Fruit fly (Drosophila melanogaster) whole organism, embryonic: ENCODE data around the gene UbcE2H.

Source experiments
- B-H1 ChIP-seq: fragments of 200-800 bp; sonication (Bioruptor generic); IDR thresholded peaks from 3 replicates; pipeline ENCODE4 v1.3.6; 2022; ENCODE audit warnings: missing biosample characterization, missing genetic modification characterization
- CG1024 ChIP-seq: fragments of 200-800 bp; sonication (Bioruptor generic); IDR thresholded peaks from 2 replicates; pipeline ENCODE4 v1.3.6; 2022; ENCODE audit warnings: missing biosample characterization, missing genetic modification characterization
- CG10267 ChIP-seq: fragments of 200-800 bp; sonication (Bioruptor generic); optimal IDR thresholded peaks from 2 replicates; lab custom pipeline; 2018; ENCODE audit warnings: missing biosample characterization, mild to moderate bottlenecking, missing genetic modification characterization, moderate library complexity
- CG11085 ChIP-seq: fragments of 200-800 bp; sonication (Bioruptor generic); IDR thresholded peaks from 2 replicates; pipeline ENCODE4 v1.3.6; 2022; ENCODE audit warnings: missing biosample characterization, missing genetic modification characterization
- CG12071 ChIP-seq: fragments of 200-800 bp; sonication (Bioruptor generic); optimal IDR thresholded peaks from 3 replicates; lab custom pipeline; 2018; ENCODE audit warnings: missing biosample characterization, mild to moderate bottlenecking, missing genetic modification characterization
- CG13296 ChIP-seq: fragments of 200-800 bp; sonication (Bioruptor generic); optimal IDR thresholded peaks from 3 replicates; lab custom pipeline; 2018; ENCODE audit warnings: missing biosample characterization, mild to moderate bottlenecking, missing genetic modification characterization
- CG14441 ChIP-seq: fragments of 200-800 bp; sonication (Bioruptor generic); IDR thresholded peaks from 2 replicates; pipeline ENCODE4 v1.3.6; 2022; ENCODE audit warnings: missing biosample characterization, missing genetic modification characterization
- CG14710 ChIP-seq: fragments of 200-800 bp; sonication (Bioruptor generic); optimal IDR thresholded peaks from 3 replicates; lab custom pipeline; 2019; ENCODE audit warnings: missing biosample characterization, mild to moderate bottlenecking, missing genetic modification characterization, moderate library complexity
- CG14860 ChIP-seq: fragments of 200-800 bp; sonication (Bioruptor generic); IDR thresholded peaks from 3 replicates; pipeline ENCODE4 v1.3.6; 2022; ENCODE audit warnings: missing biosample characterization, missing genetic modification characterization; ENCODE audit not compliant: partially characterized antibody
- CG15479 ChIP-seq: fragments of 200-800 bp; sonication (Bioruptor generic); optimal IDR thresholded peaks from 3 replicates; lab custom pipeline; 2019; ENCODE audit warnings: missing biosample characterization, mild to moderate bottlenecking, missing genetic modification characterization, moderate library complexity
- CG15601 ChIP-seq: fragments of 200-800 bp; sonication (Bioruptor generic); optimal IDR thresholded peaks from 3 replicates; lab custom pipeline; 2019; ENCODE audit warnings: missing biosample characterization, mild to moderate bottlenecking, missing genetic modification characterization, moderate library complexity
- CG2712 ChIP-seq: fragments of 200-800 bp; optimal IDR thresholded peaks from 3 replicates; lab custom pipeline; 2019; ENCODE audit warnings: missing biosample characterization, mild to moderate bottlenecking, missing genetic modification characterization, moderate library complexity
- CG30431 ChIP-seq: fragments of 200-800 bp; sonication (Bioruptor generic); optimal IDR thresholded peaks from 2 replicates; lab custom pipeline; 2017; ENCODE audit warnings: missing biosample characterization, missing genetic modification characterization
- CG6254 ChIP-seq: fragments of 200-800 bp; sonication (Bioruptor generic); optimal IDR thresholded peaks from 3 replicates; lab custom pipeline; 2017; ENCODE audit warnings: mild to moderate bottlenecking, missing biosample characterization, missing genetic modification reagents, missing genetic modification characterization
- CG7786 ChIP-seq: fragments of 200-800 bp; sonication (Bioruptor generic); optimal IDR thresholded peaks from 2 replicates; lab custom pipeline; 2016; ENCODE audit warnings: missing biosample characterization, missing genetic modification characterization
- CG7963 ChIP-seq: fragments of 200-800 bp; sonication (Bioruptor generic); IDR thresholded peaks from 3 replicates; pipeline ENCODE4 v1.3.6; 2022; ENCODE audit warnings: missing biosample characterization, missing genetic modification characterization; ENCODE audit not compliant: partially characterized antibody
- CG8388 ChIP-seq: fragments of 200-800 bp; sonication (Bioruptor generic); optimal IDR thresholded peaks from 2 replicates; lab custom pipeline; 2019; ENCODE audit warnings: missing biosample characterization, mild to moderate bottlenecking, missing genetic modification characterization, moderate library complexity
- CG9437 ChIP-seq: fragments of 200-800 bp; sonication (Bioruptor generic); optimal IDR thresholded peaks from 2 replicates; lab custom pipeline; 2018; ENCODE audit warnings: missing biosample characterization, mild to moderate bottlenecking, missing genetic modification characterization
- CG9797 ChIP-seq: fragments of 200-800 bp; sonication (Bioruptor generic); optimal IDR thresholded peaks from 3 replicates; lab custom pipeline; 2018; ENCODE audit warnings: missing biosample characterization, mild to moderate bottlenecking, missing genetic modification characterization
- CG9876 ChIP-seq: fragments of 200-800 bp; sonication (Bioruptor generic); optimal IDR thresholded peaks from 2 replicates; lab custom pipeline; 2016; ENCODE audit warnings: missing biosample characterization, missing genetic modification characterization
- CHES-1-like ChIP-seq: fragments of 200-800 bp; sonication (Bioruptor generic); optimal IDR thresholded peaks from 2 replicates; lab custom pipeline; 2016; ENCODE audit warnings: missing biosample characterization, missing genetic modification characterization
- Dp ChIP-seq: fragments of 200-800 bp; sonication (Bioruptor generic); optimal IDR thresholded peaks from 2 replicates; lab custom pipeline; 2018; ENCODE audit warnings: missing biosample characterization, mild to moderate bottlenecking, missing genetic modification characterization, moderate library complexity
- E2f1 ChIP-seq: fragments of 200-800 bp; sonication (Bioruptor generic); IDR thresholded peaks from 2 replicates; pipeline ENCODE4 v1.3.6; 2022; ENCODE audit warnings: missing biosample characterization, missing genetic modification characterization
- HmgD ChIP-seq: fragments of 200-800 bp; sonication (Bioruptor generic); optimal IDR thresholded peaks from 3 replicates; lab custom pipeline; 2016; ENCODE audit warnings: missing biosample characterization, missing genetic modification characterization
- Oli ChIP-seq: fragments of 200-800 bp; sonication (Bioruptor generic); optimal IDR thresholded peaks from 2 replicates; lab custom pipeline; 2018; ENCODE audit warnings: missing biosample characterization, mild to moderate bottlenecking, missing genetic modification characterization, moderate library complexity
- abd-A ChIP-seq: fragments of 200-800 bp; sonication (Bioruptor generic); optimal IDR thresholded peaks from 3 replicates; lab custom pipeline; 2019; ENCODE audit warnings: missing biosample characterization, mild to moderate bottlenecking, missing genetic modification characterization, moderate library complexity
- ato ChIP-seq: fragments of 200-800 bp; sonication (Bioruptor generic); IDR thresholded peaks from 2 replicates; pipeline ENCODE4 v1.3.6; 2022; ENCODE audit warnings: missing biosample characterization, missing genetic modification characterization; ENCODE audit not compliant: partially characterized antibody
- corto ChIP-seq: fragments of 200-800 bp; sonication (Bioruptor generic); optimal IDR thresholded peaks from 2 replicates; lab custom pipeline; 2016; ENCODE audit warnings: missing biosample characterization, mild to moderate bottlenecking, missing genetic modification characterization, moderate library complexity
- disco-r ChIP-seq: fragments of 200-800 bp; sonication (Bioruptor generic); optimal IDR thresholded peaks from 2 replicates; lab custom pipeline; 2016; ENCODE audit warnings: missing biosample characterization, missing genetic modification characterization
- fd64A ChIP-seq: fragments of 200-800 bp; sonication (Bioruptor generic); optimal IDR thresholded peaks from 3 replicates; lab custom pipeline; 2018; ENCODE audit warnings: missing biosample characterization, mild to moderate bottlenecking, missing genetic modification characterization
- gce ChIP-seq: fragments of 200-800 bp; sonication (Bioruptor generic); IDR thresholded peaks from 3 replicates; pipeline ENCODE4 v1.3.6; 2022; ENCODE audit warnings: missing biosample characterization, missing genetic modification characterization
- gem ChIP-seq: fragments of 200-800 bp; sonication (Bioruptor generic); optimal IDR thresholded peaks from 2 replicates; lab custom pipeline; 2019; ENCODE audit warnings: missing biosample characterization, mild to moderate bottlenecking, missing genetic modification characterization, moderate library complexity
- gt ChIP-seq: fragments of 200-800 bp; sonication (Bioruptor generic); IDR thresholded peaks from 2 replicates; pipeline ENCODE4 v1.3.6; 2022; ENCODE audit warnings: missing biosample characterization, missing genetic modification characterization
- hth ChIP-seq: fragments of >200 bp; optimal IDR thresholded peaks from 2 replicates; lab custom pipeline; 2017; ENCODE audit warnings: inconsistent platforms
- insv ChIP-seq, 2 experiments: fragments of 200-800 bp; sonication (Bioruptor generic); optimal IDR thresholded peaks; 3 replicates each; lab custom pipeline; 2016 to 2018; ENCODE audit warnings: missing biosample characterization in 2 of 2, missing genetic modification characterization in 2 of 2
- ken ChIP-seq: fragments of 200-800 bp; sonication (Bioruptor generic); IDR thresholded peaks from 3 replicates; pipeline ENCODE4 v1.3.6; 2022; ENCODE audit warnings: missing biosample characterization, missing genetic modification characterization
- klu ChIP-seq: fragments of 200-800 bp; sonication (Bioruptor generic); IDR thresholded peaks from 2 replicates; pipeline ENCODE4 v1.3.6; 2022; ENCODE audit warnings: missing biosample characterization, missing genetic modification characterization
- lmd ChIP-seq: fragments of 200-800 bp; sonication (Bioruptor generic); IDR thresholded peaks from 2 replicates; pipeline ENCODE4 v1.3.6; 2022; ENCODE audit warnings: missing biosample characterization, missing genetic modification characterization
- nmo ChIP-seq: fragments of 200-800 bp; sonication (Bioruptor generic); optimal IDR thresholded peaks from 2 replicates; lab custom pipeline; 2018; ENCODE audit warnings: missing biosample characterization, mild to moderate bottlenecking, missing genetic modification characterization, moderate library complexity
- otp ChIP-seq: fragments of 200-800 bp; sonication (Bioruptor generic); IDR thresholded peaks from 3 replicates; pipeline ENCODE4, ENCODE4 v1.3.6; 2022; ENCODE audit warnings: missing biosample characterization, missing genetic modification characterization
- p53 ChIP-seq: fragments of 200-800 bp; sonication (Bioruptor generic); optimal IDR thresholded peaks from 2 replicates; lab custom pipeline; 2016; ENCODE audit warnings: missing biosample characterization, missing genetic modification characterization
- phol ChIP-seq: fragments of 200-800 bp; sonication (Bioruptor generic); optimal IDR thresholded peaks from 3 replicates; lab custom pipeline; 2018; ENCODE audit warnings: missing biosample characterization, mild to moderate bottlenecking, missing genetic modification characterization, moderate library complexity
- shn ChIP-seq: fragments of 200-800 bp; sonication (Bioruptor generic); optimal IDR thresholded peaks from 3 replicates; lab custom pipeline; 2016; ENCODE audit warnings: missing biosample characterization, missing genetic modification characterization
- sqz ChIP-seq: fragments of 200-800 bp; sonication (Bioruptor generic); optimal IDR thresholded peaks from 3 replicates; lab custom pipeline; 2018; ENCODE audit warnings: missing biosample characterization, mild to moderate bottlenecking, missing genetic modification characterization
- sr ChIP-seq: fragments of 200-800 bp; sonication (Bioruptor generic); IDR thresholded peaks from 3 replicates; pipeline ENCODE4 v1.3.6; 2022; ENCODE audit warnings: missing biosample characterization, missing genetic modification characterization
- tap ChIP-seq: fragments of 200-800 bp; optimal IDR thresholded peaks from 3 replicates; lab custom pipeline; 2019; ENCODE audit warnings: missing biosample characterization, mild to moderate bottlenecking, missing genetic modification characterization, moderate library complexity
- trem ChIP-seq: fragments of 200-800 bp; optimal IDR thresholded peaks from 3 replicates; lab custom pipeline; 2019; ENCODE audit warnings: missing biosample characterization, mild to moderate bottlenecking, missing genetic modification characterization, moderate library complexity
- unc-4 ChIP-seq: fragments of 200-800 bp; sonication (Bioruptor generic); IDR thresholded peaks from 2 replicates; pipeline ENCODE4 v1.3.6; 2022; ENCODE audit warnings: missing biosample characterization, missing genetic modification characterization; ENCODE audit not compliant: partially characterized antibody
- wor ChIP-seq: fragments of 200-800 bp; sonication (Bioruptor generic); IDR thresholded peaks from 2 replicates; pipeline ENCODE4 v1.3.6; 2022; ENCODE audit warnings: missing biosample characterization, missing genetic modification characterization
- yki ChIP-seq: fragments of >200 bp; optimal IDR thresholded peaks from 3 replicates; lab custom pipeline; 2018

The UbcE2H gene

DNA sequence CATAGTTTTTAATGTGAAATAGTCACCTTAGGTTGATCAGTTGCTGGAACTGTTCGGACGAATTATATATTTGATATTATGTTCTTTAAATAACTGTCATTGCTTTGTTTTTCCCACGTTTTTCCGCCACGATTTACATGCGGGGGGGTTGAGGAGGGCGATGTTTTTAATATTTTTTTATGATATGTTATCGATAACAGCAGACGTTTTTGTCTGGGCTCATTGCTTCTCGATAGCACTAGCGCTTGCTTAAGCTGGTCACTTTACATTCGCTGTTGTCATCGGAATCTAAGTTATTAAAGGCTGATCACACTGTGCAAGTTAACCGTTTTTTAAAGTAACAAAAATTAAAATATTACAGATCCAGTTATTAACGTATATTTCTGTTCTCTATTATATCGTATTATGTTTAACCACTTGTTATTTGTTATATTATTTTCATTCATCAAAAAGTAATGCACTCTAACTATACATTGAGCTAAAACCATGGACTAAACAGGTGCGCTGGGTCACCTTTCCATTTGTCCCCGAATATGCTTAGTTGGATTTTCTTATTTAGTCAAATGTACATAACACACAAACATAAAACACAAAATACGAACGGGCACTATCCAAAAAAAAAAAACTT, 18.4 kb downstream of the UbcE2H start, which contains the start of the genes Upf2 and CG1571 (continued):
- TF ChIP-seq HmgD (GFP tag; lab: Kevin White, UChicago) (no peak), CG10267 (tag; lab: Kevin White, UChicago) (peak; percentile 59), CHES-1-like (no peak), sqz (GFP tag; lab: Kevin White, UChicago) (peak; percentile 87), CG12071 (GFP tag; lab: Kevin White, UChicago) (no peak), trem (tag; lab: Kevin White, UChicago) (peak; percentile 52), unc-4 (peak; percentile 58; the same call in 1 of the 2 replicates), ken (no peak), CG7786 (no peak), Oli (tag; lab: Kevin White, UChicago) (no peak), otp (GFP tag; lab: Robert Waterston, UW) (no peak), CG9876 (GFP tag; lab: Kevin White, UChicago) (no peak), disco-r (GFP tag; lab: Kevin White, UChicago) (no peak), nmo (no peak), insv (GFP tag; optimal IDR thresholded peaks at IDR 0.05; lab: Kevin White, UChicago) (no peak), gem (no peak), yki (no peak), CG9797 (GFP tag; lab: Kevin White, UChicago) (peak; percentile 86), lmd (no peak), CG9437 (GFP tag; lab: Kevin White, UChicago) (no peak), wor (GFP tag; lab: Robert Waterston, UW) (no peak), CG6254 (GFP tag; lab: Kevin White, UChicago) (no peak), corto (GFP tag; lab: Kevin White, UChicago) (no peak), CG30431 (GFP tag; lab: Kevin White, UChicago) (no peak), CG11085 (GFP tag; lab: Robert Waterston, UW) (no peak), CG13296 (GFP tag; lab: Kevin White, UChicago) (no peak), fd64A (GFP tag; lab: Kevin White, UChicago) (no peak), E2f1 (GFP tag; lab: Robert Waterston, UW) (no peak), phol (no peak), shn (GFP tag; lab: Kevin White, UChicago) (no peak), p53 (GFP tag; lab: Kevin White, UChicago) (no peak), CG8388 (GFP tag; lab: Kevin White, UChicago) (no peak), CG14860 (GFP tag; lab: Robert Waterston, UW) (peak; percentile 68), CG15601 (tag; lab: Kevin White, UChicago) (no peak), hth (lab: Kevin White, UChicago) (no peak), CG2712 (no peak), gt (no peak), B-H1 (GFP tag; lab: Robert Waterston, UW) (no peak), CG14710 (tag; lab: Kevin White, UChicago) (peak; percentile 57), CG14441 (GFP tag; lab: Robert Waterston, UW) (no peak), sr (no peak), Dp (GFP tag; lab: Kevin White, UChicago) (peak; percentile 72), CG15479 (no peak), CG7963 (GFP tag; lab: Robert Waterston, UW) (peak; percentile 51; the same call in 1 of the 3 replicates), CG1024 (GFP tag; lab: Robert Waterston, UW) (no peak), ato (GFP tag; lab: Robert Waterston, UW) (peak; percentile 71), gce (GFP tag; lab: Robert Waterston, UW) (no peak), abd-A (tag; lab: Kevin White, UChicago) (no peak), tap (tag; lab: Kevin White, UChicago) (no peak), klu (GFP tag; lab: Robert Waterston, UW) (no peak)
